Worm (Caenorhabditis elegans) whole organism, L4 larva: ENCODE measurements around the gene exos-4.2.
A peak's percentile ranks its signal among the peaks of the same experiment; 100 is the strongest.

Source experiments
- F44E2.7 ChIP-seq: fragments of 200-800 bp; sonication (Bioruptor generic); IDR thresholded peaks from 2 replicates; pipeline ENCODE4 v2.1.2; 2022; ENCODE audit warnings: missing genetic modification characterization, missing compliant biosample characterization
- Y48G9A.11 ChIP-seq: fragments of 200-800 bp; sonication (Bioruptor generic); IDR thresholded peaks from 2 replicates; pipeline ENCODE4 v1.3.6; 2022; ENCODE audit warnings: missing genetic modification reagents, missing genetic modification characterization, missing compliant biosample characterization
- Y5F2A.4 ChIP-seq: fragments of 200-800 bp; sonication (Bioruptor generic); optimal IDR thresholded peaks from 2 replicates; lab custom pipeline; 2018; ENCODE audit warnings: mild to moderate bottlenecking, missing genetic modification characterization, missing compliant biosample characterization
- Y75B8A.6 ChIP-seq: fragments of 200-800 bp; sonication (Bioruptor generic); IDR thresholded peaks from 2 replicates; pipeline ENCODE4 v1.3.6; 2022; ENCODE audit warnings: missing genetic modification reagents, missing genetic modification characterization, missing compliant biosample characterization
- ZK546.5 ChIP-seq, 2 experiments: sonication (generic microtip); optimal IDR thresholded peaks; 2 replicates each; lab custom pipeline; 2017; ENCODE audit warnings: missing biosample characterization in 2 of 2, missing genetic modification characterization in 2 of 2
- aha-1 ChIP-seq: fragments of 150-350 bp; peaks from one replicate; lab custom pipeline; 2014; ENCODE audit warnings: missing biosample characterization, missing genetic modification characterization
- arid-1 ChIP-seq: fragments of 200-800 bp; sonication (Bioruptor generic); conservative IDR thresholded peaks from 2 replicates; pipeline ENCODE4 v1.3.6; 2022; ENCODE audit warnings: missing genetic modification reagents, missing genetic modification characterization, missing compliant biosample characterization
- attf-4 ChIP-seq: sonication (generic microtip); optimal IDR thresholded peaks from 3 replicates; lab custom pipeline; 2017; ENCODE audit warnings: missing biosample characterization, missing genetic modification characterization
- ceh-28 ChIP-seq: fragments of 150-350 bp; optimal IDR thresholded peaks from 2 replicates; lab custom pipeline; 2014; ENCODE audit warnings: missing biosample characterization, missing genetic modification reagents, missing genetic modification characterization
- ceh-44 ChIP-seq: fragments of 200-800 bp; sonication (Bioruptor generic); IDR thresholded peaks from 2 replicates; pipeline ENCODE4 v1.3.6; 2022; ENCODE audit warnings: missing genetic modification reagents, missing genetic modification characterization, missing compliant biosample characterization
- ces-1 ChIP-seq: fragments of 150-350 bp; sonication (generic microtip); optimal IDR thresholded peaks from 4 replicates; lab custom pipeline; 2014; ENCODE audit warnings: missing biosample characterization, missing genetic modification reagents, missing genetic modification characterization
- daf-8 ChIP-seq: fragments of 200-800 bp; sonication (Bioruptor generic); IDR thresholded peaks from 2 replicates; pipeline ENCODE4 v1.3.6; 2022; ENCODE audit warnings: missing genetic modification characterization, missing compliant biosample characterization
- dmd-9 ChIP-seq: fragments of 200-800 bp; sonication (Bioruptor generic); IDR thresholded peaks from 2 replicates; pipeline ENCODE4 v1.3.6; 2022; ENCODE audit warnings: missing genetic modification reagents, missing genetic modification characterization, missing compliant biosample characterization
- dve-1 ChIP-seq: sonication (generic microtip); optimal IDR thresholded peaks from 2 replicates; lab custom pipeline; 2017; ENCODE audit warnings: antibody characterized with exemption, mild to moderate bottlenecking, missing genetic modification characterization, missing compliant biosample characterization; ENCODE audit not compliant: insufficient read depth
- egl-27 ChIP-seq: sonication (generic microtip); optimal IDR thresholded peaks from 3 replicates; lab custom pipeline; 2017; ENCODE audit warnings: missing biosample characterization, missing genetic modification reagents, missing genetic modification characterization
- fkh-10 ChIP-seq: fragments of 150-350 bp; optimal IDR thresholded peaks from 2 replicates; lab custom pipeline; 2014; ENCODE audit warnings: missing biosample characterization, missing genetic modification reagents, missing genetic modification characterization
- gei-8 ChIP-seq: fragments of 200-800 bp; sonication (Bioruptor generic); optimal IDR thresholded peaks from 2 replicates; lab custom pipeline; 2018; ENCODE audit warnings: mild to moderate bottlenecking, missing genetic modification characterization, missing compliant biosample characterization
- hif-1 ChIP-seq, 2 experiments: sonication (generic microtip); optimal IDR thresholded peaks; 2 replicates each; lab custom pipeline; 2016 to 2017; ENCODE audit warnings: missing compliant biosample characterization in 2 of 2, missing genetic modification characterization in 2 of 2, missing genetic modification reagents in 2 of 2, missing genotype in 2 of 2, mild to moderate bottlenecking in 1 of 2
- hmg-1.1 ChIP-seq: fragments of 200-800 bp; sonication (Bioruptor generic); IDR thresholded peaks from 2 replicates; pipeline ENCODE4 v1.3.6; 2022; ENCODE audit warnings: missing genetic modification reagents, missing genetic modification characterization, missing compliant biosample characterization
- lin-13 ChIP-seq: fragments of 150-350 bp; optimal IDR thresholded peaks from 2 replicates; lab custom pipeline; 2014; ENCODE audit warnings: missing biosample characterization, missing genetic modification reagents, missing genetic modification characterization
- lin-15B ChIP-seq: fragments of 150-350 bp; sonication (generic microtip); optimal IDR thresholded peaks from 3 replicates; lab custom pipeline; 2014; ENCODE audit warnings: missing biosample characterization, missing genetic modification characterization
- lin-39 ChIP-seq: fragments of 150-350 bp; optimal IDR thresholded peaks from 2 replicates; lab custom pipeline; 2014; ENCODE audit warnings: missing biosample characterization, missing genetic modification reagents, missing genetic modification characterization
- madf-5 ChIP-seq, 2 experiments: fragments of 200-800 bp; sonication (Bioruptor generic); IDR thresholded peaks; 2 replicates each; pipeline ENCODE4 v1.3.6; 2022; ENCODE audit warnings: missing compliant biosample characterization in 2 of 2, missing genetic modification characterization in 2 of 2
- mes-2 ChIP-seq: sonication (generic microtip); optimal IDR thresholded peaks from 2 replicates; lab custom pipeline; 2016; ENCODE audit warnings: missing genotype, mild to moderate bottlenecking, missing genetic modification characterization, missing compliant biosample characterization; ENCODE audit not compliant: poor library complexity, severe bottlenecking
- nhr-10 ChIP-seq: fragments of 150-350 bp; optimal IDR thresholded peaks from 2 replicates; lab custom pipeline; 2014; ENCODE audit warnings: missing biosample characterization, missing genetic modification characterization
- nhr-102 ChIP-seq: sonication (generic microtip); optimal IDR thresholded peaks from 2 replicates; lab custom pipeline; 2016; ENCODE audit warnings: mild to moderate bottlenecking, missing genetic modification characterization, moderate library complexity, missing compliant biosample characterization
- nhr-111 ChIP-seq: fragments of 200-800 bp; sonication (Bioruptor generic); optimal IDR thresholded peaks from 2 replicates; lab custom pipeline; 2018; ENCODE audit warnings: mild to moderate bottlenecking, missing genetic modification characterization, missing compliant biosample characterization
- nhr-237 ChIP-seq: sonication (generic microtip); optimal IDR thresholded peaks from 2 replicates; lab custom pipeline; 2017; ENCODE audit warnings: missing biosample characterization, missing genetic modification characterization
- nhr-25 ChIP-seq: sonication (generic microtip); optimal IDR thresholded peaks from 2 replicates; lab custom pipeline; 2017; ENCODE audit warnings: missing genetic modification characterization, mild to moderate bottlenecking, missing compliant biosample characterization, antibody characterized with exemption, moderate library complexity, borderline replicate concordance; ENCODE audit not compliant: insufficient read depth
- nhr-28 ChIP-seq: fragments of 150-350 bp; optimal IDR thresholded peaks from 2 replicates; lab custom pipeline; 2014; ENCODE audit warnings: missing biosample characterization, missing genetic modification characterization
- nhr-41 ChIP-seq: fragments of 200-800 bp; sonication (Bioruptor generic); IDR thresholded peaks from 2 replicates; pipeline ENCODE4 v1.3.6; 2022; ENCODE audit warnings: missing genetic modification reagents, missing genetic modification characterization, missing compliant biosample characterization
- nhr-77 ChIP-seq: fragments of 150-350 bp; optimal IDR thresholded peaks from 2 replicates; lab custom pipeline; 2014; ENCODE audit warnings: missing biosample characterization, missing genetic modification characterization
- php-3 ChIP-seq: fragments of 200-800 bp; sonication (Bioruptor generic); IDR thresholded peaks from 2 replicates; pipeline ENCODE4 v1.3.6; 2022; ENCODE audit warnings: missing genetic modification reagents, missing genetic modification characterization, missing compliant biosample characterization
- rbr-2 ChIP-seq: sonication (generic microtip); optimal IDR thresholded peaks from 2 replicates; lab custom pipeline; 2016; ENCODE audit warnings: missing genotype, missing genetic modification characterization, missing compliant biosample characterization
- sdz-12 ChIP-seq: fragments of 200-800 bp; sonication (Bioruptor generic); optimal IDR thresholded peaks from 2 replicates; lab custom pipeline; 2018; ENCODE audit warnings: mild to moderate bottlenecking, missing genetic modification characterization, missing compliant biosample characterization
- skn-1 ChIP-seq: fragments of 150-350 bp; optimal IDR thresholded peaks from 2 replicates; lab custom pipeline; 2014; ENCODE audit warnings: missing biosample characterization, missing genetic modification characterization
- snpc-1.2 ChIP-seq: fragments of 200-800 bp; sonication (Bioruptor generic); IDR thresholded peaks from 2 replicates; pipeline ENCODE4 v1.3.6; 2022; ENCODE audit warnings: missing genetic modification reagents, missing genetic modification characterization, missing compliant biosample characterization
- snpc-4 ChIP-seq: fragments of 150-350 bp; optimal IDR thresholded peaks from 2 replicates; lab custom pipeline; 2014; ENCODE audit warnings: missing biosample characterization, missing genetic modification characterization
- unc-130 ChIP-seq: sonication (generic microtip); optimal IDR thresholded peaks from 2 replicates; lab custom pipeline; 2016; ENCODE audit warnings: missing genetic modification reagents, missing genetic modification characterization, missing compliant biosample characterization
- zip-2 ChIP-seq: fragments of 150-350 bp; optimal IDR thresholded peaks from 2 replicates; lab custom pipeline; 2014; ENCODE audit warnings: missing biosample characterization, missing genetic modification characterization

Gene exos-4.2

ce11 chrIII:835713-836278, 24.2 kb upstream of the exos-4.2 start (continued):
- TF ChIP-seq F44E2.7 (0 out of 2 replicates have a peak, but pooled peaks have one; percentile 58), hif-1 (tag; optimal IDR thresholded peaks at IDR 0.05; lab: Kevin White, UChicago) (peak; percentile 55 to 96), daf-8 (GFP tag; lab: Robert Waterston, UW) (no peak; the same call in 1 of the 2 replicates), lin-15B (tag; lab: Kevin White, UChicago) (no peak), aha-1 (tag; lab: Kevin White, UChicago) (peak; percentile 99), lin-39 (no peak), nhr-102 (peak; percentile 92), sdz-12 (peak; percentile 99), nhr-25 (peak; percentile 84), Y75B8A.6 (GFP tag; lab: Robert Waterston, UW) (peak; percentile 99), nhr-28 (tag; lab: Kevin White, UChicago) (peak; percentile 65), skn-1 (tag; lab: Kevin White, UChicago) (peak; percentile 20), php-3 (GFP tag; lab: Robert Waterston, UW) (peak; percentile 94), hmg-1.1 (GFP tag; lab: Robert Waterston, UW) (peak; percentile 80), gei-8 (GFP tag; lab: Kevin White, UChicago) (peak; percentile 96), Y5F2A.4 (GFP tag; lab: Kevin White, UChicago) (peak; percentile 91), ZK546.5 (tag; optimal IDR thresholded peaks at IDR 0.05; lab: Kevin White, UChicago) (peak in 1 of 2 experiments; percentile 45), attf-4 (no peak), nhr-41 (peak; percentile 96), nhr-10 (tag; lab: Kevin White, UChicago) (peak; percentile 93), unc-130 (no peak), madf-5 (GFP tag; IDR thresholded peaks at IDR 0.05; lab: Robert Waterston, UW) (peak; percentile 77 to 95; a peak in 3 of 4 replicates), arid-1 (GFP tag; lab: Robert Waterston, UW) (peak; percentile 98), fkh-10 (GFP tag; lab: Kevin White, UChicago) (no peak), dve-1 (tag; lab: Kevin White, UChicago) (peak; percentile 86), mes-2 (tag; lab: Kevin White, UChicago) (peak; percentile 77), dmd-9 (GFP tag; lab: Robert Waterston, UW) (peak; percentile 85), Y48G9A.11 (GFP tag; lab: Robert Waterston, UW) (peak; percentile 90), zip-2 (tag; lab: Kevin White, UChicago) (no peak), egl-27 (tag; lab: Kevin White, UChicago) (no peak), nhr-77 (tag; lab: Kevin White, UChicago) (peak; percentile 98), ces-1 (no peak), rbr-2 (tag; lab: Kevin White, UChicago) (peak; percentile 47), lin-13 (peak; percentile 49), snpc-4 (no peak), ceh-44 (GFP tag; lab: Robert Waterston, UW) (peak; percentile 38; the same call in 1 of the 2 replicates), ceh-28 (tag; lab: Kevin White, UChicago) (no peak), snpc-1.2 (GFP tag; lab: Robert Waterston, UW) (peak; percentile 84), nhr-237 (tag; lab: Kevin White, UChicago) (peak; percentile 49), nhr-111 (GFP tag; lab: Kevin White, UChicago) (peak; percentile 99)
- TF ChIP-seq, all 104 proteins: peak for 75

ce11 chrIII:839491-839890, 20.5 kb upstream of the exos-4.2 start, which contains the start of gene dos-3:
TSS of gene dos-3 (minus strand) at chrIII:839591.
- TF ChIP-seq hif-1 (tag; optimal IDR thresholded peaks at IDR 0.05; lab: Kevin White, UChicago) = no peak
- no peak for TF ChIP-seq arid-1 (GFP tag; lab: Robert Waterston, UW)
